Fruit fly (Drosophila melanogaster) whole organism, embryonic: Measurements from ENCODE around the gene sordd2.

Experiments
- CG13287 ChIP-seq: fragments of 200-800 bp; sonication (Bioruptor generic); IDR thresholded peaks from 2 replicates; pipeline ENCODE4 v1.3.6; 2022; ENCODE audit warnings: missing biosample characterization, missing genetic modification characterization; ENCODE audit not compliant: partially characterized antibody
- CG14860 ChIP-seq: fragments of 200-800 bp; sonication (Bioruptor generic); IDR thresholded peaks from 3 replicates; pipeline ENCODE4 v1.3.6; 2022; ENCODE audit warnings: missing biosample characterization, missing genetic modification characterization; ENCODE audit not compliant: partially characterized antibody
- CG15601 ChIP-seq: fragments of 200-800 bp; sonication (Bioruptor generic); optimal IDR thresholded peaks from 3 replicates; lab custom pipeline; 2019; ENCODE audit warnings: missing biosample characterization, mild to moderate bottlenecking, missing genetic modification characterization, moderate library complexity
- CG17186 ChIP-seq: fragments of 200-800 bp; sonication (Bioruptor generic); optimal IDR thresholded peaks from 3 replicates; lab custom pipeline; 2017; ENCODE audit warnings: missing biosample characterization, missing genetic modification reagents, missing genetic modification characterization
- CG17361 ChIP-seq: fragments of 200-800 bp; sonication (Bioruptor generic); IDR thresholded peaks from 3 replicates; pipeline ENCODE4 v1.3.6; 2022; ENCODE audit warnings: missing biosample characterization, missing genetic modification characterization
- CG2875 ChIP-seq: fragments of 200-800 bp; sonication (Bioruptor generic); optimal IDR thresholded peaks from 2 replicates; lab custom pipeline; 2017; ENCODE audit warnings: missing biosample characterization, mild to moderate bottlenecking, missing genetic modification characterization, missing genetic modification reagents
- CG30020 ChIP-seq: fragments of 200-800 bp; optimal IDR thresholded peaks from 2 replicates; lab custom pipeline; 2019; ENCODE audit warnings: missing biosample characterization, mild to moderate bottlenecking, missing genetic modification characterization, moderate library complexity
- CG3995 ChIP-seq: fragments of 200-800 bp; sonication (Bioruptor generic); optimal IDR thresholded peaks from 3 replicates; lab custom pipeline; 2016; ENCODE audit warnings: missing biosample characterization, missing genetic modification characterization
- CG6654 ChIP-seq: fragments of 200-800 bp; sonication (Bioruptor generic); optimal IDR thresholded peaks from 2 replicates; lab custom pipeline; 2017; ENCODE audit warnings: missing biosample characterization, mild to moderate bottlenecking, missing genetic modification characterization
- CG8290 ChIP-seq, 3 experiments: fragments of 200-800 bp; sonication (Bioruptor generic); optimal IDR thresholded peaks; 2 replicates each; lab custom pipeline; 2016 to 2019; ENCODE audit warnings: missing biosample characterization in 3 of 3, missing genetic modification characterization in 3 of 3, mild to moderate bottlenecking in 2 of 3, moderate library complexity in 1 of 3
- CG9437 ChIP-seq: fragments of 200-800 bp; sonication (Bioruptor generic); optimal IDR thresholded peaks from 2 replicates; lab custom pipeline; 2018; ENCODE audit warnings: missing biosample characterization, mild to moderate bottlenecking, missing genetic modification characterization
- CG9797 ChIP-seq: fragments of 200-800 bp; sonication (Bioruptor generic); optimal IDR thresholded peaks from 3 replicates; lab custom pipeline; 2018; ENCODE audit warnings: missing biosample characterization, mild to moderate bottlenecking, missing genetic modification characterization
- Dp ChIP-seq: fragments of 200-800 bp; sonication (Bioruptor generic); optimal IDR thresholded peaks from 2 replicates; lab custom pipeline; 2018; ENCODE audit warnings: missing biosample characterization, mild to moderate bottlenecking, missing genetic modification characterization, moderate library complexity
- E2f2 ChIP-seq: fragments of 200-800 bp; sonication (Bioruptor generic); IDR thresholded peaks from 2 replicates; pipeline ENCODE4 v1.3.6; 2022; ENCODE audit warnings: missing biosample characterization, missing genetic modification characterization
- HLH4C ChIP-seq: fragments of 200-800 bp; sonication (Bioruptor generic); IDR thresholded peaks from 3 replicates; pipeline ENCODE4 v1.3.6; 2022; ENCODE audit warnings: missing biosample characterization, missing genetic modification characterization; ENCODE audit not compliant: partially characterized antibody
- HmgZ ChIP-seq: fragments of 200-800 bp; sonication (Bioruptor generic); optimal IDR thresholded peaks from 2 replicates; lab custom pipeline; 2018; ENCODE audit warnings: missing biosample characterization, mild to moderate bottlenecking, missing genetic modification characterization
- Myb ChIP-seq: fragments of 200-800 bp; sonication (Bioruptor generic); optimal IDR thresholded peaks from 2 replicates; lab custom pipeline; 2016; ENCODE audit warnings: missing biosample characterization, missing genetic modification characterization
- Stat92E ChIP-seq, 3 experiments: fragments of >200 bp in 2 of 3; fragments of 200-800 bp in 1 of 3; sonication (Bioruptor generic) in 1 of 3; optimal IDR thresholded peaks; 2 replicates each; lab custom pipeline; 2017 to 2019; ENCODE audit warnings: missing biosample characterization in 3 of 3, missing genetic modification characterization in 3 of 3, mild to moderate bottlenecking in 1 of 3, moderate library complexity in 1 of 3
- az2 ChIP-seq: fragments of 200-800 bp; sonication (Bioruptor generic); optimal IDR thresholded peaks from 3 replicates; lab custom pipeline; 2016; ENCODE audit warnings: missing biosample characterization, missing genetic modification characterization
- bbx ChIP-seq: fragments of 200-800 bp; sonication (Bioruptor generic); IDR thresholded peaks from 2 replicates; pipeline ENCODE4 v1.3.6; 2022; ENCODE audit warnings: missing biosample characterization, missing genetic modification characterization; ENCODE audit not compliant: partially characterized antibody
- croc ChIP-seq: fragments of 200-800 bp; sonication (Bioruptor generic); conservative IDR thresholded peaks from 3 replicates; pipeline ENCODE4 v1.3.6; 2022; ENCODE audit warnings: missing biosample characterization, missing genetic modification characterization
- dm ChIP-seq: fragments of 200-800 bp; sonication (Bioruptor generic); optimal IDR thresholded peaks from 3 replicates; lab custom pipeline; 2016; ENCODE audit warnings: missing biosample characterization, missing genetic modification characterization
- exex ChIP-seq: fragments of 200-800 bp; sonication (Bioruptor generic); optimal IDR thresholded peaks from 4 replicates; lab custom pipeline; 2018; ENCODE audit warnings: missing biosample characterization, mild to moderate bottlenecking, missing genetic modification characterization, moderate library complexity
- fd96Cb ChIP-seq: fragments of 200-800 bp; sonication (Bioruptor generic); optimal IDR thresholded peaks from 2 replicates; lab custom pipeline; 2018; ENCODE audit warnings: missing biosample characterization, mild to moderate bottlenecking, missing genetic modification characterization, moderate library complexity
- gfzf ChIP-seq: fragments of 200-800 bp; sonication (Bioruptor generic); optimal IDR thresholded peaks from 2 replicates; lab custom pipeline; 2016; ENCODE audit warnings: missing biosample characterization, mild to moderate bottlenecking, missing genetic modification characterization, moderate library complexity
- gro ChIP-seq: fragments of 200-800 bp; sonication (Bioruptor generic); optimal IDR thresholded peaks from 2 replicates; lab custom pipeline; 2016; ENCODE audit warnings: missing biosample characterization, missing genetic modification characterization
- gt ChIP-seq: fragments of 200-800 bp; sonication (Bioruptor generic); IDR thresholded peaks from 2 replicates; pipeline ENCODE4 v1.3.6; 2022; ENCODE audit warnings: missing biosample characterization, missing genetic modification characterization
- inv ChIP-seq: fragments of 200-800 bp; sonication (Bioruptor generic); IDR thresholded peaks from 2 replicates; pipeline ENCODE4 v1.3.6; 2022; ENCODE audit warnings: missing biosample characterization, missing genetic modification characterization; ENCODE audit not compliant: partially characterized antibody
- ken ChIP-seq: fragments of 200-800 bp; sonication (Bioruptor generic); IDR thresholded peaks from 3 replicates; pipeline ENCODE4 v1.3.6; 2022; ENCODE audit warnings: missing biosample characterization, missing genetic modification characterization
- knrl ChIP-seq: fragments of 200-800 bp; sonication (Bioruptor generic); IDR thresholded peaks from 3 replicates; pipeline ENCODE4 v1.3.6; 2022; ENCODE audit warnings: missing biosample characterization, missing genetic modification characterization; ENCODE audit not compliant: partially characterized antibody
- mld ChIP-seq: fragments of 200-800 bp; sonication (Bioruptor generic); IDR thresholded peaks from 3 replicates; pipeline ENCODE4 v1.3.6; 2022; ENCODE audit warnings: missing biosample characterization, missing genetic modification characterization; ENCODE audit not compliant: partially characterized antibody
- pfk ChIP-seq: fragments of 200-800 bp; sonication (Bioruptor generic); optimal IDR thresholded peaks from 2 replicates; lab custom pipeline; 2018; ENCODE audit warnings: missing biosample characterization, mild to moderate bottlenecking, missing genetic modification characterization, moderate library complexity
- pum ChIP-seq: fragments of 200-800 bp; sonication (Bioruptor generic); optimal IDR thresholded peaks from 2 replicates; lab custom pipeline; 2016; ENCODE audit warnings: missing biosample characterization, missing genetic modification characterization
- pzg ChIP-seq: fragments of 200-800 bp; sonication (Bioruptor generic); optimal IDR thresholded peaks from 3 replicates; lab custom pipeline; 2018; ENCODE audit warnings: missing biosample characterization, mild to moderate bottlenecking, missing genetic modification characterization, moderate library complexity
- shn ChIP-seq: fragments of 200-800 bp; sonication (Bioruptor generic); optimal IDR thresholded peaks from 3 replicates; lab custom pipeline; 2016; ENCODE audit warnings: missing biosample characterization, missing genetic modification characterization
- sr ChIP-seq: fragments of 200-800 bp; sonication (Bioruptor generic); IDR thresholded peaks from 3 replicates; pipeline ENCODE4 v1.3.6; 2022; ENCODE audit warnings: missing biosample characterization, missing genetic modification characterization
- tap ChIP-seq: fragments of 200-800 bp; optimal IDR thresholded peaks from 3 replicates; lab custom pipeline; 2019; ENCODE audit warnings: missing biosample characterization, mild to moderate bottlenecking, missing genetic modification characterization, moderate library complexity
- tgo ChIP-seq: fragments of 200-800 bp; sonication (Bioruptor generic); IDR thresholded peaks from 3 replicates; pipeline ENCODE4 v1.3.6; 2022; ENCODE audit warnings: missing biosample characterization, missing genetic modification characterization
- trem ChIP-seq: fragments of 200-800 bp; optimal IDR thresholded peaks from 3 replicates; lab custom pipeline; 2019; ENCODE audit warnings: missing biosample characterization, mild to moderate bottlenecking, missing genetic modification characterization, moderate library complexity
- vfl ChIP-seq: fragments of 200-800 bp; sonication (Bioruptor generic); optimal IDR thresholded peaks from 2 replicates; lab custom pipeline; 2016; ENCODE audit warnings: missing biosample characterization, missing genetic modification characterization
- zen ChIP-seq: fragments of 200-800 bp; sonication (Bioruptor generic); optimal IDR thresholded peaks from 3 replicates; lab custom pipeline; 2018; ENCODE audit warnings: missing biosample characterization, mild to moderate bottlenecking, missing genetic modification characterization, moderate library complexity

The sordd2 gene

dm6 chrX:15778846-15779245, 20.1 kb downstream of the sordd2 start, which contains the start of gene CG43673:
CG43673 (plus strand) TSS chrX:15779146.
- TF ChIP-seq inv (GFP tag; lab: Robert Waterston, UW) = no peak
- no peak for TF ChIP-seq tap (tag; lab: Kevin White, UChicago)
- TF ChIP-seq CG6654 (GFP tag; lab: Kevin White, UChicago) = no peak
- TF ChIP-seq shn = no peak
- no peak for TF ChIP-seq zen (tag; lab: Kevin White, UChicago)
- no peak for TF ChIP-seq knrl (GFP tag; lab: Robert Waterston, UW)
- TF ChIP-seq CG17361 (GFP tag; lab: Robert Waterston, UW) = no peak
- TF ChIP-seq vfl = no peak
- TF ChIP-seq CG15601 (tag; lab: Kevin White, UChicago) = no peak
- no peak for TF ChIP-seq tgo (GFP tag; lab: Robert Waterston, UW)

dm6 chrX:15772663-15773062, 26.3 kb downstream of the sordd2 start, which contains the start of gene CG43672:
CG43672 (plus strand) TSS chrX:15772963.
- TF ChIP-seq pum (GFP tag; lab: Kevin White, UChicago) (no peak), ken (no peak), sr (no peak)
- TF ChIP-seq, all 482 proteins: peak for 0

DNA sequence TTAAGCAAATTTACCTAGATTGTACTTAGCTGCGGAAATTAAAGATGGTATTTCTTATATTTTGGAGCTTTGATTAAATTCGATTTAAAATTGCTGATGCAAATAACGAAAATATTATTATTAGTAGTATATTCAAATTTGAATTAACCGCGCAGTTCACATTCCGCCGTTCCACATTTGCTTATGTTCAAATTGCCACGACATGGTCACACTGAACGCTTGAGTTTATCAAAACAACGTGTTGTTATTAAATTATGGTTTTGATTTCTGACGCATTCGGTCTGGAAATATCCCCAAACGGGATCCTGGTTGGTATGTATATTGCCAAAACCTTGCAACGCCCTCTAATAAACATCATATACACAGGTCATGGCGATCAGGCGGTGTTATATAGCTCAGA, 29.5 kb downstream of the sordd2 start, which contains the start of gene CG33172:
CG33172 (plus strand) TSS at position 208 of the 400 bp plus-strand sequence.
- peak; percentile 86 for TF ChIP-seq E2f2 (GFP tag; lab: Robert Waterston, UW)
- peak; percentile 52 for TF ChIP-seq gfzf
- TF ChIP-seq Dp (GFP tag; lab: Kevin White, UChicago) = peak; percentile 77
- TF ChIP-seq gt (GFP tag; lab: Robert Waterston, UW) = no peak
- no peak for TF ChIP-seq croc (GFP tag; lab: Robert Waterston, UW)
- peak; percentile 56 for TF ChIP-seq CG9797 (GFP tag; lab: Kevin White, UChicago)
- TF ChIP-seq az2 (GFP tag; lab: Kevin White, UChicago) = no peak
- TF ChIP-seq CG30020 (tag; lab: Kevin White, UChicago) = peak; percentile 59
- TF ChIP-seq pzg (GFP tag; lab: Kevin White, UChicago) = peak; percentile 33
- no peak for TF ChIP-seq CG8290 (GFP tag; optimal IDR thresholded peaks at IDR 0.05; lab: Kevin White, UChicago)
- TF ChIP-seq CG8290 (tag; optimal IDR thresholded peaks at IDR 0.05; lab: Kevin White, UChicago) = no peak
- peak; percentile 93 for TF ChIP-seq pfk (GFP tag; lab: Kevin White, UChicago)

dm6 chrX:15766395-15766866, 32.5 kb downstream of the sordd2 start, which contains the start of gene CG8952:
CG8952 (minus strand) TSS chrX:15766445.
- TF ChIP-seq gro = no peak
- TF ChIP-seq exex (tag; lab: Kevin White, UChicago) = peak; percentile 89

DNA sequence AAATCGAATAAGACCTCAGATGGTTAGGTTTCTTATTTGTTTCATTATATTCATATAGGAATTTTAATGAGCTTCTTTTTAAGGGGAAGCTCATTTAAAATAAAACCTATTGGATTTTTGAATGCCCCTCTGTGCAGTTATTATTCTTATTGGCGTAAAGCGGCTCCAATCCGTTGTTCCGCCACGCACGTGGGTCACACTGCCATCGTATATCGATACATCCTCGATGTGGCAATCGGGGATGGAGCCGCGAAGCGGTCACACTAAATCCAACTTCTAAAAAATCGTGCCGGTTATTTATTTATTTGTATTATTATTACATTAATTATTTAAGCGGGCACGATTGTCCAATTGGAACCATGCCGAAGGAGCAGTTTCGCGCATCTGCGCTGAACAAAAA, 36.2 kb downstream of the sordd2 start, which contains the start of gene Polr3A:
Polr3A (plus strand) TSS at position 234 of the 400 bp plus-strand sequence.
- TF ChIP-seq Myb (peak; percentile 15), HmgZ (tag; lab: Kevin White, UChicago) (peak; percentile 11), dm (GFP tag; lab: Kevin White, UChicago) (peak; percentile 27), bbx (GFP tag; lab: Robert Waterston, UW) (peak; percentile 77), CG3995 (peak; percentile 4), inv (GFP tag; lab: Robert Waterston, UW) (peak; percentile 31; the same call in 1 of the 2 replicates), trem (peak; percentile 12), CG9437 (GFP tag; lab: Kevin White, UChicago) (peak; percentile 41), Stat92E (GFP tag; optimal IDR thresholded peaks at IDR 0.05; lab: Kevin White, UChicago) (no peak), CG13287 (GFP tag; lab: Robert Waterston, UW) (peak; percentile 75), HLH4C (peak; percentile 62), mld (0 out of 3 replicates have a peak, but pooled peaks have one; percentile 18), knrl (GFP tag; lab: Robert Waterston, UW) (peak; percentile 57), fd96Cb (tag; lab: Kevin White, UChicago) (no peak), CG14860 (GFP tag; lab: Robert Waterston, UW) (peak; percentile 42; the same call in 1 of the 3 replicates), E2f2 (GFP tag; lab: Robert Waterston, UW) (peak; percentile 78), CG17186 (peak; percentile 74), CG2875 (GFP tag; lab: Kevin White, UChicago) (no peak)
